Worm (Caenorhabditis elegans) whole organism, L4 larva: Measurements from ENCODE around the gene fbxa-221.

Experiments used
- ama-1 ChIP-seq: fragments of 150-350 bp; optimal IDR thresholded peaks from 2 replicates; lab custom pipeline; 2014; ENCODE audit warnings: inconsistent platforms, mixed read lengths
- mdl-1 ChIP-seq, 2 experiments: fragments of 150-350 bp in 1 of 2; sonication (generic microtip) in 1 of 2; optimal IDR thresholded peaks; 2 replicates each; lab custom pipeline; 2014 to 2017; ENCODE audit warnings: missing biosample characterization in 2 of 2, missing genetic modification characterization in 2 of 2
- snpc-4 ChIP-seq: fragments of 150-350 bp; optimal IDR thresholded peaks from 2 replicates; lab custom pipeline; 2014; ENCODE audit warnings: missing biosample characterization, missing genetic modification characterization

DNA sequence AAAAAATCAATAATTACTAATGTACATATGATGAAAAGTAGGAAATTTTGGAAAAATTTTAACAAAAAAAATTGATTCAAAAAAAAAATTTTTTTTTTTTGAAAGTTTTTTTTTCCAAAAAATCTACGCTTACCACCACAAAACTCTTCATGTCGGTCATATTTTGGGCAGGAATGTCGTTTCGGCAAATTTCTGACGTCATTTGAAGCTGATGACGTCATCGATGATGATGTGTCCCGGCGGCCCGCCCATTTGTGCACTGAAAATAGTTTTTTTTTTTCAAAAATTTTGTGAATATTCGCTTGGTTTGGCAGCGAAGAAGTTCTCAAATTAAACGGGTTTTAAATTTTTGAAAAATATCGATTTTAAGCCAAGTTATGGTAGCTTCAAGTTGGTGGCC is 25.6 kb upstream of the fbxa-221 start:
- TF ChIP-seq snpc-4 (tag; lab: Kevin White, UChicago) (no peak), mdl-1 (tag; optimal IDR thresholded peaks at IDR 0.05; lab: Kevin White, UChicago) (no peak), ama-1 (lab: Kevin White, UChicago) (no peak)
